Fruit fly (Drosophila melanogaster) whole organism, embryonic: ENCODE measurements around the gene Nmt.

ENCODE experiments used
- ATbp ChIP-seq: fragments of 200-800 bp; sonication (Bioruptor generic); optimal IDR thresholded peaks from 2 replicates; lab custom pipeline; 2017; ENCODE audit warnings: missing biosample characterization, mild to moderate bottlenecking, missing genetic modification characterization, missing genetic modification reagents
- Antp ChIP-seq: fragments of 200-800 bp; sonication (Bioruptor generic); optimal IDR thresholded peaks from 3 replicates; lab custom pipeline; 2016; ENCODE audit warnings: missing biosample characterization, missing genetic modification characterization
- Atf3 ChIP-seq: fragments of 200-800 bp; sonication (Bioruptor generic); optimal IDR thresholded peaks from 3 replicates; lab custom pipeline; 2016; ENCODE audit warnings: missing biosample characterization, missing genetic modification characterization
- B-H1 ChIP-seq: fragments of 200-800 bp; sonication (Bioruptor generic); IDR thresholded peaks from 3 replicates; pipeline ENCODE4 v1.3.6; 2022; ENCODE audit warnings: missing biosample characterization, missing genetic modification characterization
- CG10147 ChIP-seq: fragments of 200-800 bp; sonication (Bioruptor generic); optimal IDR thresholded peaks from 2 replicates; lab custom pipeline; 2019; ENCODE audit warnings: missing biosample characterization, mild to moderate bottlenecking, missing genetic modification characterization, moderate library complexity
- CG10543 ChIP-seq: fragments of 200-800 bp; sonication (Bioruptor generic); optimal IDR thresholded peaks from 3 replicates; lab custom pipeline; 2017; ENCODE audit warnings: missing biosample characterization, mild to moderate bottlenecking, missing genetic modification characterization, moderate library complexity
- CG11504 ChIP-seq: fragments of 200-800 bp; sonication (Bioruptor generic); optimal IDR thresholded peaks from 3 replicates; lab custom pipeline; 2019; ENCODE audit warnings: missing biosample characterization, mild to moderate bottlenecking, missing genetic modification characterization, moderate library complexity
- CG12104 ChIP-seq: fragments of 200-800 bp; sonication (Bioruptor generic); optimal IDR thresholded peaks from 3 replicates; lab custom pipeline; 2016; ENCODE audit warnings: missing biosample characterization, missing genetic modification characterization
- CG12769 ChIP-seq: fragments of 200-800 bp; sonication (Bioruptor generic); optimal IDR thresholded peaks from 2 replicates; lab custom pipeline; 2019; ENCODE audit warnings: missing biosample characterization, mild to moderate bottlenecking, missing genetic modification characterization, moderate library complexity
- CG13123 ChIP-seq: fragments of 200-800 bp; sonication (Bioruptor generic); optimal IDR thresholded peaks from 2 replicates; lab custom pipeline; 2016; ENCODE audit warnings: missing biosample characterization, missing genetic modification characterization
- CG14014 ChIP-seq: fragments of 200-800 bp; sonication (Bioruptor generic); IDR thresholded peaks from 2 replicates; pipeline ENCODE4 v1.3.6; 2022; ENCODE audit warnings: missing biosample characterization, missing genetic modification characterization
- CG14860 ChIP-seq: fragments of 200-800 bp; sonication (Bioruptor generic); IDR thresholded peaks from 3 replicates; pipeline ENCODE4 v1.3.6; 2022; ENCODE audit warnings: missing biosample characterization, missing genetic modification characterization; ENCODE audit not compliant: partially characterized antibody
- CG17912 ChIP-seq: fragments of 200-800 bp; sonication (Bioruptor generic); optimal IDR thresholded peaks from 2 replicates; lab custom pipeline; 2018; ENCODE audit warnings: missing biosample characterization, mild to moderate bottlenecking, missing genetic modification characterization
- CG2889 ChIP-seq: fragments of 200-800 bp; sonication (Bioruptor generic); IDR thresholded peaks from 3 replicates; pipeline ENCODE4 v1.3.6; 2022; ENCODE audit warnings: missing biosample characterization, missing genetic modification characterization
- CG3281 ChIP-seq: fragments of 200-800 bp; sonication (Bioruptor generic); optimal IDR thresholded peaks from 3 replicates; lab custom pipeline; 2017; ENCODE audit warnings: missing biosample characterization, mild to moderate bottlenecking, missing genetic modification characterization
- CG3847 ChIP-seq: fragments of 200-800 bp; sonication (Bioruptor generic); IDR thresholded peaks from 2 replicates; pipeline ENCODE4 v1.3.6; 2022; ENCODE audit warnings: missing biosample characterization, missing genetic modification characterization
- CG4820 ChIP-seq: fragments of 200-800 bp; sonication (Bioruptor generic); optimal IDR thresholded peaks from 3 replicates; lab custom pipeline; 2016; ENCODE audit warnings: missing biosample characterization, missing genetic modification characterization
- CG5245 ChIP-seq: fragments of 200-800 bp; sonication (Bioruptor generic); optimal IDR thresholded peaks from 3 replicates; lab custom pipeline; 2016; ENCODE audit warnings: missing biosample characterization, missing genetic modification characterization
- CG5953 ChIP-seq: fragments of 200-800 bp; sonication (Bioruptor generic); IDR thresholded peaks from 2 replicates; pipeline ENCODE4 v1.3.6; 2022; ENCODE audit warnings: missing biosample characterization, missing genetic modification characterization
- CG7556 ChIP-seq: fragments of 200-800 bp; sonication (Bioruptor generic); optimal IDR thresholded peaks from 2 replicates; lab custom pipeline; 2017; ENCODE audit warnings: missing biosample characterization, mild to moderate bottlenecking, missing genetic modification characterization
- CG7745 ChIP-seq: fragments of 200-800 bp; sonication (Bioruptor generic); optimal IDR thresholded peaks from 2 replicates; lab custom pipeline; 2018; ENCODE audit warnings: missing biosample characterization, mild to moderate bottlenecking, missing genetic modification characterization, moderate library complexity
- CG9727 ChIP-seq: fragments of 200-800 bp; sonication (Bioruptor generic); optimal IDR thresholded peaks from 3 replicates; lab custom pipeline; 2017; ENCODE audit warnings: missing biosample characterization, mild to moderate bottlenecking, missing genetic modification characterization
- Dbx ChIP-seq: fragments of 200-800 bp; sonication (Bioruptor generic); IDR thresholded peaks from 3 replicates; pipeline ENCODE4 v1.3.6; 2022; ENCODE audit warnings: missing biosample characterization, missing genetic modification characterization
- Dll ChIP-seq: fragments of 200-800 bp; sonication (Bioruptor generic); IDR thresholded peaks from 4 replicates; pipeline ENCODE4 v1.3.6; 2022; ENCODE audit warnings: missing biosample characterization, missing genetic modification characterization; ENCODE audit not compliant: partially characterized antibody
- E2f2 ChIP-seq: fragments of 200-800 bp; sonication (Bioruptor generic); IDR thresholded peaks from 2 replicates; pipeline ENCODE4 v1.3.6; 2022; ENCODE audit warnings: missing biosample characterization, missing genetic modification characterization
- HLH4C ChIP-seq: fragments of 200-800 bp; sonication (Bioruptor generic); IDR thresholded peaks from 3 replicates; pipeline ENCODE4 v1.3.6; 2022; ENCODE audit warnings: missing biosample characterization, missing genetic modification characterization; ENCODE audit not compliant: partially characterized antibody
- HLH54F ChIP-seq: fragments of 200-800 bp; sonication (Bioruptor generic); optimal IDR thresholded peaks from 3 replicates; lab custom pipeline; 2016; ENCODE audit warnings: missing biosample characterization, missing genetic modification characterization
- Myb ChIP-seq: fragments of 200-800 bp; sonication (Bioruptor generic); optimal IDR thresholded peaks from 2 replicates; lab custom pipeline; 2016; ENCODE audit warnings: missing biosample characterization, missing genetic modification characterization
- Ravus ChIP-seq: fragments of 200-800 bp; sonication (Bioruptor generic); IDR thresholded peaks from 2 replicates; pipeline ENCODE4 v1.3.6; 2022; ENCODE audit warnings: missing biosample characterization, missing genetic modification characterization
- Side ChIP-seq: fragments of 200-800 bp; sonication (Bioruptor generic); optimal IDR thresholded peaks from 2 replicates; lab custom pipeline; 2016; ENCODE audit warnings: missing biosample characterization, missing genetic modification characterization
- ara ChIP-seq: fragments of 200-800 bp; sonication (Bioruptor generic); IDR thresholded peaks from 2 replicates; pipeline ENCODE4 v1.3.6; 2022; ENCODE audit warnings: missing biosample characterization, missing genetic modification characterization
- bab2 ChIP-seq: fragments of 200-800 bp; sonication (Bioruptor generic); optimal IDR thresholded peaks from 2 replicates; lab custom pipeline; 2016; ENCODE audit warnings: missing biosample characterization, missing genetic modification characterization
- caup ChIP-seq: fragments of 200-800 bp; sonication (Bioruptor generic); optimal IDR thresholded peaks from 3 replicates; lab custom pipeline; 2017; ENCODE audit warnings: missing biosample characterization, mild to moderate bottlenecking, missing genetic modification characterization, moderate library complexity; ENCODE audit not compliant: severe bottlenecking
- cg ChIP-seq: fragments of 200-800 bp; sonication (Bioruptor generic); optimal IDR thresholded peaks from 3 replicates; lab custom pipeline; 2019; ENCODE audit warnings: missing biosample characterization, mild to moderate bottlenecking, missing genetic modification characterization, moderate library complexity
- crp ChIP-seq, 2 experiments: fragments of 200-800 bp; sonication (Bioruptor generic); optimal IDR thresholded peaks; 2 replicates in 1 of 2; 3 replicates in 1 of 2; lab custom pipeline; 2017; ENCODE audit warnings: missing biosample characterization in 2 of 2, missing genetic modification characterization in 2 of 2, mild to moderate bottlenecking in 1 of 2, moderate library complexity in 1 of 2
- dmrt11E ChIP-seq: fragments of 200-800 bp; sonication (Bioruptor generic); optimal IDR thresholded peaks from 3 replicates; lab custom pipeline; 2018; ENCODE audit warnings: missing biosample characterization, mild to moderate bottlenecking, missing genetic modification characterization, moderate library complexity
- dysf ChIP-seq: fragments of 200-800 bp; sonication (Bioruptor generic); IDR thresholded peaks from 3 replicates; pipeline ENCODE4 v1.3.6; 2022; ENCODE audit warnings: missing biosample characterization, missing genetic modification characterization
- exex ChIP-seq: fragments of 200-800 bp; sonication (Bioruptor generic); optimal IDR thresholded peaks from 4 replicates; lab custom pipeline; 2018; ENCODE audit warnings: missing biosample characterization, mild to moderate bottlenecking, missing genetic modification characterization, moderate library complexity
- gcm2 ChIP-seq: fragments of 200-800 bp; sonication (Bioruptor generic); optimal IDR thresholded peaks from 2 replicates; lab custom pipeline; 2016; ENCODE audit warnings: missing biosample characterization, missing genetic modification characterization
- insv ChIP-seq, 2 experiments: fragments of 200-800 bp; sonication (Bioruptor generic); optimal IDR thresholded peaks; 3 replicates each; lab custom pipeline; 2016 to 2018; ENCODE audit warnings: missing biosample characterization in 2 of 2, missing genetic modification characterization in 2 of 2
- jigr1 ChIP-seq: fragments of 200-800 bp; sonication (Bioruptor generic); IDR thresholded peaks from 3 replicates; pipeline ENCODE4 v1.3.6; 2022; ENCODE audit warnings: missing biosample characterization, missing genetic modification characterization
- ken ChIP-seq: fragments of 200-800 bp; sonication (Bioruptor generic); IDR thresholded peaks from 3 replicates; pipeline ENCODE4 v1.3.6; 2022; ENCODE audit warnings: missing biosample characterization, missing genetic modification characterization
- mld ChIP-seq: fragments of 200-800 bp; sonication (Bioruptor generic); IDR thresholded peaks from 3 replicates; pipeline ENCODE4 v1.3.6; 2022; ENCODE audit warnings: missing biosample characterization, missing genetic modification characterization; ENCODE audit not compliant: partially characterized antibody
- oc ChIP-seq: fragments of 200-800 bp; sonication (Bioruptor generic); optimal IDR thresholded peaks from 2 replicates; lab custom pipeline; 2018; ENCODE audit warnings: missing biosample characterization, mild to moderate bottlenecking, missing genetic modification characterization, moderate library complexity
- p53 ChIP-seq: fragments of 200-800 bp; sonication (Bioruptor generic); optimal IDR thresholded peaks from 2 replicates; lab custom pipeline; 2016; ENCODE audit warnings: missing biosample characterization, missing genetic modification characterization
- pros ChIP-seq: fragments of 200-800 bp; sonication (Bioruptor generic); optimal IDR thresholded peaks from 3 replicates; lab custom pipeline; 2019; ENCODE audit warnings: missing biosample characterization, mild to moderate bottlenecking, missing genetic modification characterization, moderate library complexity
- seq ChIP-seq: fragments of 200-800 bp; sonication (Bioruptor generic); IDR thresholded peaks from 2 replicates; pipeline ENCODE4 v1.3.6; 2022; ENCODE audit warnings: missing biosample characterization, missing genetic modification characterization
- so ChIP-seq: fragments of 200-800 bp; sonication (Bioruptor generic); IDR thresholded peaks from 3 replicates; pipeline ENCODE4 v1.3.6; 2022; ENCODE audit warnings: missing biosample characterization, missing genetic modification characterization
- stc ChIP-seq: fragments of 200-800 bp; sonication (Bioruptor generic); IDR thresholded peaks from 2 replicates; pipeline ENCODE4 v1.3.6; 2022; ENCODE audit warnings: missing biosample characterization, missing genetic modification characterization
- zfh2 ChIP-seq: fragments of 200-800 bp; sonication (Bioruptor generic); optimal IDR thresholded peaks from 2 replicates; lab custom pipeline; 2016; ENCODE audit warnings: missing biosample characterization, missing genetic modification characterization

Nmt gene

DNA sequence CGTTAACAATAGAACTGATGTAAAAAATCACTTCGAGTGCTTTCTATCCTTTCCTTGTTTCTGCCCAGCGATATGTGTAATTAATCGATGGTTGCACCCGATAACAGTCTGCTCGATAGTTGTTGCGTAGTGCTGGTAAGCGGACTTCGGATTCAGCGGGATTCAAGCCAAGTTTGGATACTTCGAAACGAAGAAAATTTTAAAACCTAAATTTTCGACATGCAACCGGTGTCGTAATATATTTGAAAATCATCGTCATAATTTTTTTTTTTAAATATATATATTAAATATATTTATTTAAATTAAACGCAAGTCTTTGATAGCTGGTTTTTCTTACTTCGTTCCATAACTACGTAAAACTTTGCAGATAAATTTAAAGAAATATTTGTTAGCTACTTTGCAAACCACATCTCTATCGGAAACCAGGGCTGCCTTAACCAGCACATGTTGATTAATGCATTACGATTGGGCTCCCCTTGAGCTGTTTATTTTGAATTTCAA is 19.6 kb upstream of the Nmt start, which contains the start of the genes UbcE2M and Dhps (continued):
- TF ChIP-seq CG14860 (GFP tag; lab: Robert Waterston, UW) (peak; percentile 57), CG17912 (no peak), CG9727 (GFP tag; lab: Kevin White, UChicago) (peak; percentile 76), exex (no peak), zfh2 (GFP tag; lab: Kevin White, UChicago) (peak; percentile 80), CG7745 (tag; lab: Kevin White, UChicago) (no peak), Side (GFP tag; lab: Kevin White, UChicago) (no peak), B-H1 (GFP tag; lab: Robert Waterston, UW) (peak; percentile 33; the same call in 1 of the 3 replicates), CG10543 (peak; percentile 87), stc (GFP tag; lab: Robert Waterston, UW) (no peak), gcm2 (GFP tag; lab: Kevin White, UChicago) (no peak), dmrt11E (tag; lab: Kevin White, UChicago) (peak; percentile 76), CG13123 (peak; percentile 59), insv (GFP tag; optimal IDR thresholded peaks at IDR 0.05; lab: Kevin White, UChicago) (peak in 1 of 2 experiments; percentile 30), CG12769 (tag; lab: Kevin White, UChicago) (no peak), mld (GFP tag; lab: Robert Waterston, UW) (peak; percentile 72; the same call in 2 of the 3 replicates), Ravus (GFP tag; lab: Robert Waterston, UW) (no peak; the same call in 1 of the 2 replicates), HLH54F (GFP tag; lab: Kevin White, UChicago) (peak; percentile 56), CG4820 (GFP tag; lab: Kevin White, UChicago) (peak; percentile 67), ATbp (no peak), CG5953 (GFP tag; lab: Robert Waterston, UW) (no peak), Antp (GFP tag; lab: Kevin White, UChicago) (peak; percentile 53), so (GFP tag; lab: Robert Waterston, UW) (no peak; the same call in 2 of the 3 replicates), Dll (GFP tag; lab: Robert Waterston, UW) (peak; percentile 75), CG5245 (no peak), CG11504 (tag; lab: Kevin White, UChicago) (no peak), CG12104 (GFP tag; lab: Kevin White, UChicago) (peak; percentile 43), caup (GFP tag; lab: Kevin White, UChicago) (peak; percentile 36), Myb (peak; percentile 66), cg (GFP tag; lab: Kevin White, UChicago) (no peak), pros (GFP tag; lab: Kevin White, UChicago) (no peak), CG2889 (GFP tag; lab: Robert Waterston, UW) (no peak), CG3281 (GFP tag; lab: Kevin White, UChicago) (peak; percentile 86), CG10147 (GFP tag; lab: Kevin White, UChicago) (peak; percentile 79), p53 (GFP tag; lab: Kevin White, UChicago) (no peak), dysf (GFP tag; lab: Robert Waterston, UW) (peak; percentile 75; the same call in 2 of the 3 replicates), jigr1 (GFP tag; lab: Robert Waterston, UW) (peak; percentile 60; the same call in 1 of the 3 replicates), CG3847 (GFP tag; lab: Robert Waterston, UW) (peak; percentile 87), ara (GFP tag; lab: Robert Waterston, UW) (no peak), seq (GFP tag; lab: Robert Waterston, UW) (0 out of 2 replicates have a peak, but pooled peaks have one; percentile 26), E2f2 (GFP tag; lab: Robert Waterston, UW) (peak; percentile 53; the same call in 1 of the 2 replicates), bab2 (GFP tag; lab: Kevin White, UChicago) (no peak), ken (GFP tag; lab: Robert Waterston, UW) (peak; percentile 44; the same call in 1 of the 3 replicates), CG14014 (peak; percentile 48; the same call in 1 of the 2 replicates), HLH4C (GFP tag; lab: Robert Waterston, UW) (peak; percentile 76), crp (GFP tag; optimal IDR thresholded peaks at IDR 0.05; lab: Kevin White, UChicago) (peak in 1 of 2 experiments; percentile 60), Dbx (GFP tag; lab: Robert Waterston, UW) (peak; percentile 85), Atf3 (GFP tag; lab: Kevin White, UChicago) (peak; percentile 26), CG7556 (peak; percentile 70), oc (no peak)
